Worm (Caenorhabditis elegans): Measurements from ENCODE around the gene Y6D1A.1.

The Y6D1A.1 gene

DNA sequence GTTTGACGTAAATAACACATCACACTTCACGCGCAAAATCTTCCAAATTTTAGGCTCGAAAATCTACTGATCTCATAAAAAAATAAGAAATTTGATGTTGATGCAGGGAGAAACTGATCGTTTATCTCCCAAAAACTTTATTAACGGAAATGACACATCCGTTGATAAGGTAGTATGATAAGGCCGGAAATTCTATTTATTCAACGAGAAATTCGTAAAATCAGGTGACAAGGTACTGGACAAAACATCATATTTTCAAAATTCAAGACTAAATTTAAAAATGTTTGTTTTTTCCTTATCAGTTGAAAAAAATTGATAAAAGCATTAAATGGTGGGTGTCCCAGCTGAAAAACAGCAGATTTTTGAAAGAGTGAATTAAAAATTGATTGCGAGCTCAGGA lies 36.4 kb upstream of the Y6D1A.1 start:
- TF ChIP-seq jun-1 (tag; optimal IDR thresholded peaks at IDR 0.05) (no peak), skn-1 (tag; optimal IDR thresholded peaks at IDR 0.05) (no peak), fkh-2 (tag; optimal IDR thresholded peaks at IDR 0.05) (no peak), ztf-11 (tag; optimal IDR thresholded peaks at IDR 0.05) (no peak), fkh-10 (GFP tag; optimal IDR thresholded peaks at IDR 0.05) (no peak), aly-2 (tag; optimal IDR thresholded peaks at IDR 0.05) (no peak), daf-12 (tag; optimal IDR thresholded peaks at IDR 0.05) (no peak), snpc-4 (tag; optimal IDR thresholded peaks at IDR 0.05) (no peak), lin-15B (tag; optimal IDR thresholded peaks at IDR 0.05) (no peak), egl-27 (tag; optimal IDR thresholded peaks at IDR 0.05) (no peak), sea-2 (GFP tag; optimal IDR thresholded peaks at IDR 0.05) (no peak), nhr-23 (tag; optimal IDR thresholded peaks at IDR 0.05) (no peak), nhr-11 (tag; optimal IDR thresholded peaks at IDR 0.05) (no peak), nhr-77 (tag; optimal IDR thresholded peaks at IDR 0.05) (no peak), elt-2 (tag; optimal IDR thresholded peaks at IDR 0.05) (peak; percentile 52), pqm-1 (tag; optimal IDR thresholded peaks at IDR 0.05) (peak; percentile 39)

DNA sequence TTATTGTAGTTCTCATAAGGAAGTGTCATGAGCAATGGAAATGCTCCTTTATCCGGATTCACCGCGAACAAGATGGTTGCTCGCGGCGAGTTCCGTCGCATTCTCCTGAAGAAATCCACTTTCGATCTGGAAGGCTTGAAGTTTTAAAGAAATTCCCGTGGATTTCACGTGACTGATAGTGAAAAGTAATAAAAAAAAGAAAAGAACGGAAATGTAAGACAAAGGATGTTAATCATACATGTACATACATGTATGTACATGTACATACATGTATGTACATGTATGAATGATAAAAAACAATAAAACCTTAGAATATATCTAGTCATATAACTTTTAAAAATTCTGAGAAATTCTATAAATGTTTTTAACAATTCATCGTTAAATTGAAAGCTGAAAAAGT lies 32.9 kb upstream of the Y6D1A.1 start, which contains the start of gene clh-1:
clh-1 (minus strand) TSS at position 101 of the 400 bp plus-strand sequence.
- TF ChIP-seq eor-1 (tag; optimal IDR thresholded peaks at IDR 0.05) (no peak), unc-39 (tag; optimal IDR thresholded peaks at IDR 0.05) (no peak), lin-39 (tag; optimal IDR thresholded peaks at IDR 0.05) (no peak), nhr-77 (tag; optimal IDR thresholded peaks at IDR 0.05) (no peak), lsy-12 (tag; optimal IDR thresholded peaks at IDR 0.05) (no peak), R02D3.7 (tag; optimal IDR thresholded peaks at IDR 0.05) (no peak), ceh-82 (tag; optimal IDR thresholded peaks at IDR 0.05) (no peak), ceh-9 (tag; optimal IDR thresholded peaks at IDR 0.05) (no peak), egl-27 (tag; optimal IDR thresholded peaks at IDR 0.05) (no peak), fkh-10 (GFP tag; optimal IDR thresholded peaks at IDR 0.05) (no peak), daf-12 (tag; optimal IDR thresholded peaks at IDR 0.05) (no peak), nhr-23 (tag; optimal IDR thresholded peaks at IDR 0.05) (no peak)

DNA sequence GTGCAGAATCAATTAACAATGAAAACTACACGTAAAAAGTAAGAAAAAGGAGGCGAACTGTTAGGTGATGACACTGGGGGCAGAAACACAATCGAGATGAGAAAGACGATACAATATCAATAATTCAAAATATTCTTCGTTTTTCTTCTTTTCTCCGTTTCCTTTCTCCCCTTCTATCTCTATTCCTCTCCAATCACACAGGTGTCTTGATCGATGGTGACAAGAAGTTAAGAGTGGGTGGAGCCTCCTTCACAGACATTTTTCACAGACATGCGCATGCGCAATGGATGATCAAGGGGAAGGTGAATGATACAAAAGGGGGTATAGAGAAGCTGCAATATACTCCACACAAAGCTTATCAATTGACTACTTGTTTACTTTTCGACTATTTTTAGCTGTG lies 31.3 kb upstream of the Y6D1A.1 start:
- no peak for TF ChIP-seq egl-27 (tag; optimal IDR thresholded peaks at IDR 0.05)
- TF ChIP-seq daf-12 (tag; optimal IDR thresholded peaks at IDR 0.05) = no peak
- no peak for TF ChIP-seq nhr-67 (tag; optimal IDR thresholded peaks at IDR 0.05)
- TF ChIP-seq elt-1 (tag; optimal IDR thresholded peaks at IDR 0.05) = no peak
- no peak for TF ChIP-seq nhr-76 (tag; optimal IDR thresholded peaks at IDR 0.05)
- no peak for TF ChIP-seq nhr-11 (tag; optimal IDR thresholded peaks at IDR 0.05)

DNA sequence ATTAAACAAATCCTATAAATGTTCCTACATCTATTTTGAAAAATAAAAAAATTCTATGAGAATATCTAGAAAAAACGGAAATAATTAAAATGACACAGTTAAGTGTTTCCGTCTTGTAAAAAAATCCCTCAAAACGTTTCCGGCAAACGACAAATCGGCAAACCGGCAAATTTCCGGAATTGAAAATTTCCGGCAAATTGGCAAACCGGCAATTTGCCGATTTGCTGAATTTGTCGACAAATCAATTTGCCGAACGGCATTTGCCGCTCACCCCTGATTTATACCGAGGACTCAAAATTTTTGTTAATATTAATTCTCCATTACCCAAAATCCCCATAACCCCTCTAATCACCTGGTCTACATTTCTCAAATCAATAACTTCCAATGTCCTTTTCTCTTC lies 29.7 kb upstream of the Y6D1A.1 start:
- TF ChIP-seq mdl-1 (tag; optimal IDR thresholded peaks at IDR 0.05) = no peak
- no peak for TF ChIP-seq pqm-1 (tag; optimal IDR thresholded peaks at IDR 0.05)
- TF ChIP-seq unc-39 (tag; optimal IDR thresholded peaks at IDR 0.05) = no peak

DNA sequence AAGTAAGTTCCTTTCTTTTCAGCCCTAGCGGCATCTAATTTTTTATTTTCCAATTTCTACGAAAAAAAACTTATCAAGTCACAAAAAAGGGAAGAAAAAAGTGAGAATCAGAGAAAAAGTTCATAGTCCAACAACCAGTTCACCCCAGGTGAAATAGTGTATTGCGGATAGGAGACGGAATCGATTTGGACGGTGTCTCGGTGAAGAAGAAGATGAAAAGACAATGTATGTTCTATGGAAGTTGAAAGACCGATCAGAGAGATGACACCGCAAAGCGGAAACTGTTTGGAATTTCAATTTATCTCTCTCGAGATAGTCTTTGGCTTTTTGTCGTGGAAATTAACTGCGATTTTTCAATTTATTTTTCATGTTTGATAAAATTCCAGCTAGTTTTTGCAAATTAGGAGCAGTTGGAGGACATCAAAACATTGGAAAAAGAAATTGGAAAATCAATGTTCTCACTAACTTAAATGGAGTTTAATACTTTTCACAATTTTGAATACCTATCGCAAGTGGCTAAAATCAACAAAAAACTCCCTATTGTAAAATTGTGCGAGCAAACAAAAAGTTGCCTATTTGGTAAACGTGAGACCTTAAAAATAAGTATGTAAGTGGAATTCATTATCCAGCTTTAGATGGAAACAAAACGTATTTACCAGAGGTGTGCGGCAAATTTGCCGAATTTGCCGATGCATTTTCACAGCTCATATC lies 28.9 kb upstream of the Y6D1A.1 start:
- TF ChIP-seq nhr-43 (tag; optimal IDR thresholded peaks at IDR 0.05; ENCODE audit: poor library complexity, severe bottlenecking) = peak; percentile 72
- no peak for TF ChIP-seq nhr-67 (tag; optimal IDR thresholded peaks at IDR 0.05)
- TF ChIP-seq nhr-23 (tag; optimal IDR thresholded peaks at IDR 0.05) = peak; percentile 69
- TF ChIP-seq ceh-16 (tag; optimal IDR thresholded peaks at IDR 0.05) = no peak
- no peak for TF ChIP-seq snpc-4 (tag; optimal IDR thresholded peaks at IDR 0.05)
- TF ChIP-seq nhr-25 (tag; optimal IDR thresholded peaks at IDR 0.05) = peak; percentile 70

DNA sequence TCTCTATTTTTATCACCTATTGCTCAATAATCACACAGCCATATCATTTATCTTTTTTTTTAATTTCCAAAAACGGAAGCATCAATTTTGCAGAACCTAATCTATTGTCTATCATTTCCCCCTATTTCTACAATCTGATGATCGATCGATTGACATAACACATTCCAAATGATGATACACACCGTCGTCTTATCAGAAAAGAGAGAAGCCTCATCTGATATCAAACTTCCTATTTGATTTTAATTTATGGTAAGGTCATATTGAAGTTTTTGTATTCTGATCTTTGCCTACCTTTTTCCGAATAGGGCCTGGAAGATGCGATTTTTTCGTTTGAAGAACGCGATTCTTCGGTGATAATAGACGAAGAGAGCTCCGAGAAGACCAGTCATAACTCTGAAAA lies 26.2 kb upstream of the Y6D1A.1 start:
- TF ChIP-seq zag-1 (tag; optimal IDR thresholded peaks at IDR 0.05) = no peak
- TF ChIP-seq pqm-1 (tag; optimal IDR thresholded peaks at IDR 0.05) = no peak
- no peak for TF ChIP-seq nhr-77 (tag; optimal IDR thresholded peaks at IDR 0.05)
- TF ChIP-seq ama-1 (optimal IDR thresholded peaks at IDR 0.05) = no peak
- TF ChIP-seq elt-3 (tag; optimal IDR thresholded peaks at IDR 0.05) = peak in 1 of 3 experiments; percentile 24
- TF ChIP-seq nhr-23 (tag; optimal IDR thresholded peaks at IDR 0.05) = peak; percentile 30
- no peak for TF ChIP-seq ceh-82 (tag; optimal IDR thresholded peaks at IDR 0.05)
- TF ChIP-seq nhr-76 (tag; optimal IDR thresholded peaks at IDR 0.05) = peak; percentile 76
- no peak for TF ChIP-seq lin-15B (tag; optimal IDR thresholded peaks at IDR 0.05)

Measured in whole organism, L3 larva.